Fruit fly (Drosophila melanogaster): ENCODE results near the gene Fntb.

DNA sequence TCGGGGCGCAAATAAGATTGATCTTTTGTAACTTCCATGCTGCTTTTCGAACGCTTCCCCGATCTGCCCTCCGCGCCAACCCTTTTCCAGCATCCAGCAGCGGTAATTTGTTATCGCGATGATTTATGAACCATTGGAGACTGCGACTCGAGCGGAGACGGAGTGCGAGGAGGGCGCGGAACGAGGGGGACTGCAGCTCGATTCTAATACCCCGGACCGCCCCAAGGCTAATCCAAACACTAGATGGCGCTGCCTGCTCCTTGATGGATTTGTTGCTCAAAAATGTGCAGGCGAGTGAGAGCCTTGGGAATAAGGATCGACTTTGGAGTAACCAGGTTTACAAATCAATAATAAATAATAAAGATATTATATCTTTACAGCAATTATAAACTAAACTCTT is 24.4 kb upstream of the Fntb start:
- TF ChIP-seq foxo (GFP tag; optimal IDR thresholded peaks at IDR 0.05) (no peak), CG9705 (GFP tag; optimal IDR thresholded peaks at IDR 0.05) (no peak)

All from whole organism, wandering third instar larva.